Worm (Caenorhabditis elegans) whole organism, L4 larva: ENCODE measurements around the gene dhc-4.

Source experiments
- F10B5.3 ChIP-seq: sonication (generic microtip); optimal IDR thresholded peaks from 2 replicates; lab custom pipeline; 2016; ENCODE audit warnings: mild to moderate bottlenecking, missing genetic modification characterization, missing compliant biosample characterization
- T26A8.4 ChIP-seq: fragments of 200-800 bp; sonication (Bioruptor generic); IDR thresholded peaks from 2 replicates; pipeline ENCODE4 v1.3.6; 2022; ENCODE audit warnings: missing genetic modification characterization, missing compliant biosample characterization
- Y5F2A.4 ChIP-seq: fragments of 200-800 bp; sonication (Bioruptor generic); optimal IDR thresholded peaks from 2 replicates; lab custom pipeline; 2018; ENCODE audit warnings: mild to moderate bottlenecking, missing genetic modification characterization, missing compliant biosample characterization
- ceh-28 ChIP-seq: fragments of 150-350 bp; optimal IDR thresholded peaks from 2 replicates; lab custom pipeline; 2014; ENCODE audit warnings: missing biosample characterization, missing genetic modification reagents, missing genetic modification characterization
- mdl-1 ChIP-seq, 2 experiments: fragments of 150-350 bp in 1 of 2; sonication (generic microtip) in 1 of 2; optimal IDR thresholded peaks; 2 replicates each; lab custom pipeline; 2014 to 2017; ENCODE audit warnings: missing biosample characterization in 2 of 2, missing genetic modification characterization in 2 of 2
- mxl-3 ChIP-seq: fragments of 200-800 bp; sonication (Bioruptor generic); optimal IDR thresholded peaks from 2 replicates; lab custom pipeline; 2018; ENCODE audit warnings: mild to moderate bottlenecking, missing genetic modification characterization, missing compliant biosample characterization
- nhr-11 ChIP-seq: fragments of 150-350 bp; optimal IDR thresholded peaks from 2 replicates; lab custom pipeline; 2014; ENCODE audit warnings: missing biosample characterization, missing genetic modification characterization
- nhr-6 ChIP-seq: fragments of 150-350 bp; optimal IDR thresholded peaks from 2 replicates; lab custom pipeline; 2014; ENCODE audit warnings: missing biosample characterization, missing genetic modification characterization
- sdz-12 ChIP-seq: fragments of 200-800 bp; sonication (Bioruptor generic); optimal IDR thresholded peaks from 2 replicates; lab custom pipeline; 2018; ENCODE audit warnings: mild to moderate bottlenecking, missing genetic modification characterization, missing compliant biosample characterization
- zag-1 ChIP-seq: fragments of 150-350 bp; optimal IDR thresholded peaks from 2 replicates; lab custom pipeline; 2014; ENCODE audit warnings: missing biosample characterization, missing genetic modification characterization
- zip-2 ChIP-seq: fragments of 150-350 bp; optimal IDR thresholded peaks from 2 replicates; lab custom pipeline; 2014; ENCODE audit warnings: missing biosample characterization, missing genetic modification characterization

DNA sequence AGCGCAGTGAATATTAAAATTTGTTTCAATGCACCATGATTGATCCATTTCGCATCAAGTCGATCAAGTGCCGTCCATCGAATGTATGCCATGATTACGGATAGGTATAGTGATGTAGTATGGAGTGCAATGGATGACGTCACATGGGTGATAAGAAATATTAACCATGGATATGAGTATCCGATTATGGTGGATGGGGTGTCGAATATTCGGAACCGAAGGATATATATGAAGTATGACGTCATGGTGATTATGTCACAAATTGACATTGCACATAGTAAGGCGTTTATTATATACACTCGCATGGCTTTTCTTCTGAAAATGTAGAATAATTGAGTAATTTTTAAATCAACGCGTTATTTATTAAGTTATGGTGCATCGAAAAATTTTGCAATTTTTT, 24.3 kb downstream of the dhc-4 start:
- TF ChIP-seq mxl-3 (GFP tag; lab: Kevin White, UChicago) (no peak), zip-2 (tag; lab: Kevin White, UChicago) (no peak), sdz-12 (GFP tag; lab: Kevin White, UChicago) (no peak), nhr-11 (tag; lab: Kevin White, UChicago) (no peak), zag-1 (tag; lab: Kevin White, UChicago) (no peak), Y5F2A.4 (no peak), nhr-6 (no peak), T26A8.4 (GFP tag; lab: Robert Waterston, UW) (no peak), ceh-28 (no peak), mdl-1 (tag; optimal IDR thresholded peaks at IDR 0.05; lab: Kevin White, UChicago) (no peak), F10B5.3 (tag; lab: Kevin White, UChicago) (no peak)
